Fruit fly (Drosophila melanogaster): Measurements from ENCODE around the gene Roc1b.

DNA sequence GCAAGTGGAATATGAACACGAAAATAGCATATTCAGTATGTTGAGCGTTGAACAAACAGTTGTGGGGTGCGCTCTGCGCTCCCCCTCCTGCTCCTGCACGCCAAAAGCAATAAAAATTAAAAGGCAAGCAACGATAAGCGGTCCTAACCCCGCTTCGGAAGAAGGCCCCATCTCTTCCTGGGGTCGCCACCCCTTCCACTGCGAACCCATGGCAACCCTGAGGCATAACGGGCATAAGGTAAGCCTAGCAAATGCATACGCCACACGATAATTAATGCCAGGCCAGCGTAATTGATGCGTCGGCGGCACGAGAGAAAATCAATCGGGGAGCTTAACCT is 9.4 kb upstream of the Roc1b start:
- TF ChIP-seq ttk (optimal IDR thresholded peaks at IDR 0.05) = no peak
- TF ChIP-seq insv (optimal IDR thresholded peaks at IDR 0.05) = no peak
